Fruit fly (Drosophila melanogaster): ENCODE results near the gene sd.

dm6 chrX:15758692-15759240, 45.4 kb upstream of the sd start:
- TF ChIP-seq D1 (tag; optimal IDR thresholded peaks at IDR 0.05) (no peak), EcR (GFP tag; optimal IDR thresholded peaks at IDR 0.05) (no peak), CG8159 (tag; optimal IDR thresholded peaks at IDR 0.05) (no peak)
